Fruit fly (Drosophila melanogaster): ENCODE measurements around the gene CG13284.

CG13284 gene

dm6 chr2L:16815989-16816749 is 32.3 kb downstream of the CG13284 start, which contains the start of gene mdy (continued):
- TF ChIP-seq PHDP (tag; optimal IDR thresholded peaks at IDR 0.05) (peak; percentile 58), CG6813 (GFP tag; optimal IDR thresholded peaks at IDR 0.05) (no peak), CG2678 (tag; optimal IDR thresholded peaks at IDR 0.05) (no peak), CG3726 (GFP tag; IDR thresholded peaks at IDR 0.05) (0 out of 3 replicates have a peak, but pooled peaks have one; percentile 9), Oaz (GFP tag; IDR thresholded peaks at IDR 0.05) (0 out of 2 replicates have a peak, but pooled peaks have one; percentile 12), CG15479 (GFP tag; optimal IDR thresholded peaks at IDR 0.05) (no peak), Six4 (GFP tag; optimal IDR thresholded peaks at IDR 0.05) (peak; percentile 33), ap (GFP tag; IDR thresholded peaks at IDR 0.05) (0 out of 2 replicates have a peak, but pooled peaks have one; percentile 27), Hmr (GFP tag; optimal IDR thresholded peaks at IDR 0.05) (peak; percentile 58), CG10321 (GFP tag; IDR thresholded peaks at IDR 0.05) (no peak), ems (GFP tag; optimal IDR thresholded peaks at IDR 0.05) (peak; percentile 48), Asciz (GFP tag; optimal IDR thresholded peaks at IDR 0.05) (no peak), CG17802 (tag; optimal IDR thresholded peaks at IDR 0.05) (no peak), insv (GFP tag; optimal IDR thresholded peaks at IDR 0.05) (peak in 1 of 2 experiments; percentile 62), Hand (GFP tag; optimal IDR thresholded peaks at IDR 0.05) (no peak), Dek (tag; optimal IDR thresholded peaks at IDR 0.05) (peak; percentile 54), CG9727 (GFP tag; optimal IDR thresholded peaks at IDR 0.05) (peak; percentile 54), CoRest (tag; optimal IDR thresholded peaks at IDR 0.05) (peak; percentile 75), CG11696 (GFP tag; IDR thresholded peaks at IDR 0.05) (no peak), Poxn (GFP tag; IDR thresholded peaks at IDR 0.05) (0 out of 2 replicates have a peak, but pooled peaks have one; percentile 5), CG17912 (GFP tag; optimal IDR thresholded peaks at IDR 0.05) (no peak), HLH54F (GFP tag; optimal IDR thresholded peaks at IDR 0.05) (peak; percentile 53), Drgx (GFP tag; IDR thresholded peaks at IDR 0.05) (peak; percentile 57; the same call in 1 of the 2 replicates), br (optimal IDR thresholded peaks at IDR 0.05) (no peak), Chrac-16 (GFP tag; optimal IDR thresholded peaks at IDR 0.05) (peak; percentile 69), CG32772 (GFP tag; IDR thresholded peaks at IDR 0.05) (peak; percentile 45; the same call in 1 of the 2 replicates), CG10543 (GFP tag; optimal IDR thresholded peaks at IDR 0.05) (no peak), CG8478 (optimal IDR thresholded peaks at IDR 0.05) (no peak), hkb (optimal IDR thresholded peaks at IDR 0.05) (no peak), hkb (GFP tag; IDR thresholded peaks at IDR 0.05) (peak; percentile 57; the same call in 1 of the 2 replicates), tio (GFP tag; optimal IDR thresholded peaks at IDR 0.05) (peak; percentile 41), fd96Cb (tag; optimal IDR thresholded peaks at IDR 0.05) (peak; percentile 12), Neu2 (GFP tag; optimal IDR thresholded peaks at IDR 0.05; ENCODE audit: borderline replicate concordance) (no peak), nerfin-1 (tag; optimal IDR thresholded peaks at IDR 0.05) (no peak), CG4360 (GFP tag; IDR thresholded peaks at IDR 0.05) (peak; percentile 33), Hr3 (GFP tag; optimal IDR thresholded peaks at IDR 0.05) (peak; percentile 42), mld (GFP tag; IDR thresholded peaks at IDR 0.05; ENCODE audit: partially characterized antibody) (0 out of 3 replicates have a peak, but pooled peaks have one; percentile 25), Stat92E (GFP tag; optimal IDR thresholded peaks at IDR 0.05) (peak in 1 of 3 experiments; percentile 83), prd (optimal IDR thresholded peaks at IDR 0.05) (no peak), prd (GFP tag; IDR thresholded peaks at IDR 0.05) (peak; percentile 69), CG9437 (GFP tag; optimal IDR thresholded peaks at IDR 0.05) (no peak), sqz (GFP tag; optimal IDR thresholded peaks at IDR 0.05) (no peak), CrebB (tag; optimal IDR thresholded peaks at IDR 0.05) (no peak), ham (GFP tag; IDR thresholded peaks at IDR 0.05) (no peak), CG18011 (GFP tag; optimal IDR thresholded peaks at IDR 0.05) (peak; percentile 52), crp (GFP tag; optimal IDR thresholded peaks at IDR 0.05) (no peak), NC2β (GFP tag; optimal IDR thresholded peaks at IDR 0.05) (peak; percentile 37), slp2 (GFP tag; optimal IDR thresholded peaks at IDR 0.05) (peak; percentile 30), CG11247 (GFP tag; IDR thresholded peaks at IDR 0.05) (peak; percentile 64)
